Fruit fly (Drosophila melanogaster): ENCODE results near the gene CG13251.

- TF ChIP-seq psq (optimal IDR thresholded peaks at IDR 0.05) (no peak), Sin3A (optimal IDR thresholded peaks at IDR 0.05) (no peak), Myc (optimal IDR thresholded peaks at IDR 0.05) (no peak), insv (optimal IDR thresholded peaks at IDR 0.05) (no peak)
Measured at dm6 chr3L:20644637-20645036, 7.6 kb downstream of the CG13251 start.
